Worm (Caenorhabditis elegans) whole organism, midembryonic: ENCODE results near the gene C01G10.1.

Experiments
- flt-1 ChIP-seq: fragments of 200-800 bp; sonication (Bioruptor generic); IDR thresholded peaks from 2 replicates; pipeline ENCODE4 v1.3.6; 2022; ENCODE audit warnings: missing genetic modification characterization, missing compliant biosample characterization
- med-1 ChIP-seq: sonication (generic microtip); optimal IDR thresholded peaks from 2 replicates; lab custom pipeline; 2017; ENCODE audit warnings: missing genetic modification characterization, mild to moderate bottlenecking, missing compliant biosample characterization, antibody characterized with exemption, missing genetic modification reagents; ENCODE audit not compliant: insufficient read depth
- ztf-23 ChIP-seq: fragments of 200-800 bp; sonication (Bioruptor generic); IDR thresholded peaks from 2 replicates; pipeline ENCODE4 v1.3.6; 2022; ENCODE audit warnings: missing genetic modification reagents, missing genetic modification characterization, missing compliant biosample characterization

ce11 chrV:15132423-15132822 lies 32.9 kb downstream of the C01G10.1 start, which contains the start of gene str-171:
- TF ChIP-seq med-1 (no peak), ztf-23 (GFP tag; lab: Robert Waterston, UW) (no peak), flt-1 (GFP tag; lab: Robert Waterston, UW) (no peak)
